Fruit fly (Drosophila melanogaster) whole organism, embryonic: Measurements from ENCODE around the gene CG34305.

Source experiments
- Abd-B ChIP-seq: fragments of 200-800 bp; sonication (Bioruptor generic); optimal IDR thresholded peaks from 2 replicates; lab custom pipeline; 2018; ENCODE audit warnings: missing biosample characterization, mild to moderate bottlenecking, missing genetic modification characterization, moderate library complexity
- CG10147 ChIP-seq: fragments of 200-800 bp; sonication (Bioruptor generic); optimal IDR thresholded peaks from 2 replicates; lab custom pipeline; 2019; ENCODE audit warnings: missing biosample characterization, mild to moderate bottlenecking, missing genetic modification characterization, moderate library complexity
- CG11398 ChIP-seq: fragments of 200-800 bp; sonication (Bioruptor generic); optimal IDR thresholded peaks from 2 replicates; lab custom pipeline; 2016; ENCODE audit warnings: missing biosample characterization, missing genetic modification characterization
- CG43689 ChIP-seq: fragments of 200-800 bp; sonication (Bioruptor generic); IDR thresholded peaks from 2 replicates; pipeline ENCODE4 v1.3.6; 2022; ENCODE audit warnings: missing biosample characterization, missing genetic modification characterization
- CG7839 ChIP-seq: fragments of 200-800 bp; sonication (Bioruptor generic); optimal IDR thresholded peaks from 3 replicates; lab custom pipeline; 2018; ENCODE audit warnings: missing biosample characterization, mild to moderate bottlenecking, missing genetic modification characterization, moderate library complexity
- Meics ChIP-seq: fragments of 200-800 bp; sonication (Bioruptor generic); optimal IDR thresholded peaks from 2 replicates; lab custom pipeline; 2017; ENCODE audit warnings: missing biosample characterization, mild to moderate bottlenecking, missing genetic modification characterization
- Taf1 ChIP-seq: fragments of 200-800 bp; sonication (Bioruptor generic); IDR thresholded peaks from 2 replicates; pipeline ENCODE4 v1.3.6; 2022; ENCODE audit warnings: missing biosample characterization, missing genetic modification characterization
- lab ChIP-seq: fragments of 200-800 bp; sonication (Bioruptor generic); optimal IDR thresholded peaks from 3 replicates; lab custom pipeline; 2017; ENCODE audit warnings: missing biosample characterization, missing genetic modification characterization, mild to moderate bottlenecking, moderate library complexity, missing genetic modification reagents
- maf-S ChIP-seq: fragments of 200-800 bp; sonication (Bioruptor generic); optimal IDR thresholded peaks from 2 replicates; lab custom pipeline; 2016; ENCODE audit warnings: missing biosample characterization, missing genetic modification characterization
- sim ChIP-seq: fragments of 200-800 bp; sonication (Bioruptor generic); IDR thresholded peaks from 2 replicates; pipeline ENCODE4 v1.3.6; 2022; ENCODE audit warnings: missing biosample characterization, missing genetic modification characterization

DNA sequence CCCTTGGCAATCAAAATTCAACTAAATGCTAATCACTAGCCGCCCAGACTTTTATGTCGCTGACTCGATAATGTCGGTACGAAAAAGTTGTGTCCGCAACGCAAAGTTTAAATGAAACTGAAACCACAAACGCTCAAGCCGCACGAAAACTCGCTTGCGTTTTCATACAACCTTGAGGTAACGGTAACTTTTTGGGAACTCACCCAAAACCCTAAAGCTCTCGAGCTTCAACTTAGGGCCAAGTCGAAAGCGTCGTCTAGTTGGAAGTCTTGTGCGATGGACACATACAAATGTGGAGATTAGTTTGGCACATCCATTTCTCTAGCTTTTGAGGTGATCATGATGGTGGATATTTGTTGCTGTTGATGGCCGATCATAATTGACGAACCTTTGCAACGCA is 7.0 kb upstream of the CG34305 start:
- TF ChIP-seq Taf1 (GFP tag; lab: Robert Waterston, UW) (no peak), CG11398 (no peak), Meics (GFP tag; lab: Kevin White, UChicago) (no peak), CG43689 (GFP tag; lab: Robert Waterston, UW) (no peak), sim (GFP tag; lab: Robert Waterston, UW) (no peak), CG7839 (tag; lab: Kevin White, UChicago) (no peak), CG10147 (GFP tag; lab: Kevin White, UChicago) (no peak), lab (GFP tag; lab: Kevin White, UChicago) (no peak), maf-S (GFP tag; lab: Kevin White, UChicago) (no peak), Abd-B (GFP tag; lab: Kevin White, UChicago) (no peak)
